Worm (Caenorhabditis elegans) whole organism, early embryonic: Measurements from ENCODE around the gene R07E4.1.

Experiments used
- B0310.2 ChIP-seq: sonication (generic microtip); optimal IDR thresholded peaks from 2 replicates; lab custom pipeline; 2016; ENCODE audit warnings: mild to moderate bottlenecking, missing genetic modification characterization, missing compliant biosample characterization
- F13C5.2 ChIP-seq: sonication (generic microtip); optimal IDR thresholded peaks from 2 replicates; lab custom pipeline; 2017; ENCODE audit warnings: mild to moderate bottlenecking, missing genetic modification characterization, inconsistent platforms, missing compliant biosample characterization
- aly-1 ChIP-seq: sonication (generic microtip); optimal IDR thresholded peaks from 2 replicates; lab custom pipeline; 2016; ENCODE audit warnings: missing genetic modification characterization, missing compliant biosample characterization
- ama-1 ChIP-seq: fragments of 150-350 bp; optimal IDR thresholded peaks from 2 replicates; lab custom pipeline; 2014
- ceh-13 ChIP-seq: fragments of 200-800 bp; sonication (Bioruptor generic); optimal IDR thresholded peaks from 2 replicates; lab custom pipeline; 2018; ENCODE audit warnings: mild to moderate bottlenecking, missing genetic modification characterization, missing compliant biosample characterization
- ceh-36 ChIP-seq: sonication (generic microtip); optimal IDR thresholded peaks from 2 replicates; lab custom pipeline; 2016; ENCODE audit warnings: missing genetic modification characterization, inconsistent platforms, missing compliant biosample characterization
- ets-7 ChIP-seq: sonication (generic microtip); optimal IDR thresholded peaks from 2 replicates; lab custom pipeline; 2016; ENCODE audit warnings: missing genotype, missing genetic modification characterization, missing compliant biosample characterization
- flt-1 ChIP-seq: fragments of 200-800 bp; sonication (Bioruptor generic); IDR thresholded peaks from 2 replicates; pipeline ENCODE4 v1.3.6; 2022; ENCODE audit warnings: missing genetic modification characterization, missing compliant biosample characterization
- hmbx-1 ChIP-seq: sonication (generic microtip); optimal IDR thresholded peaks from 2 replicates; lab custom pipeline; 2016; ENCODE audit warnings: mild to moderate bottlenecking, missing genetic modification characterization, missing compliant biosample characterization
- hmg-4 ChIP-seq: fragments of 200-800 bp; sonication (Bioruptor generic); optimal IDR thresholded peaks from 2 replicates; lab custom pipeline; 2018; ENCODE audit warnings: mild to moderate bottlenecking, missing genetic modification characterization, missing compliant biosample characterization
- hnd-1 ChIP-seq: sonication (generic microtip); optimal IDR thresholded peaks from 2 replicates; lab custom pipeline; 2016; ENCODE audit warnings: missing genetic modification characterization, missing compliant biosample characterization
- pes-1 ChIP-seq: fragments of 200-800 bp; sonication (Bioruptor generic); IDR thresholded peaks from 2 replicates; pipeline ENCODE4 v1.3.6; 2022; ENCODE audit warnings: missing genetic modification reagents, missing genetic modification characterization, missing compliant biosample characterization
- scrt-1 ChIP-seq: fragments of 200-800 bp; sonication (Bioruptor generic); IDR thresholded peaks from 2 replicates; pipeline ENCODE4 v1.3.6; 2022; ENCODE audit warnings: missing genetic modification characterization, missing compliant biosample characterization
- sea-1 ChIP-seq: fragments of 200-800 bp; sonication (Bioruptor generic); conservative IDR thresholded peaks from 2 replicates; pipeline ENCODE4 v1.3.6; 2022; ENCODE audit warnings: missing genetic modification characterization, missing compliant biosample characterization
- tbx-11 ChIP-seq: fragments of 200-800 bp; sonication (Bioruptor generic); IDR thresholded peaks from 2 replicates; pipeline ENCODE4 v1.3.6; 2022; ENCODE audit warnings: missing genetic modification characterization, missing compliant biosample characterization
- tbx-37 ChIP-seq: fragments of 200-800 bp; sonication (Bioruptor generic); conservative IDR thresholded peaks from 2 replicates; pipeline ENCODE4 v1.3.6; 2022; ENCODE audit warnings: missing genetic modification reagents, missing genetic modification characterization, missing compliant biosample characterization
- tra-4 ChIP-seq: sonication (generic microtip); optimal IDR thresholded peaks from 2 replicates; lab custom pipeline; 2017; ENCODE audit warnings: missing genetic modification characterization, missing compliant biosample characterization

R07E4.1 gene

ce11 chrX:5941325-5941724 is 17.6 kb upstream of the R07E4.1 start:
- no peak for TF ChIP-seq scrt-1 (GFP tag; lab: Robert Waterston, UW)
- TF ChIP-seq ama-1 = no peak
- no peak for TF ChIP-seq ceh-36
- no peak for TF ChIP-seq tra-4
- TF ChIP-seq ceh-13 (GFP tag; lab: Kevin White, UChicago) = no peak
- no peak for TF ChIP-seq ets-7
- TF ChIP-seq hmg-4 (GFP tag; lab: Kevin White, UChicago) = no peak
- no peak for TF ChIP-seq B0310.2 (tag; lab: Kevin White, UChicago)
- no peak for TF ChIP-seq pes-1 (GFP tag; lab: Robert Waterston, UW)
- no peak for TF ChIP-seq aly-1 (tag; lab: Kevin White, UChicago)
- TF ChIP-seq tbx-11 (GFP tag; lab: Robert Waterston, UW) = no peak
- no peak for TF ChIP-seq F13C5.2
- TF ChIP-seq sea-1 (GFP tag; lab: Robert Waterston, UW) = no peak

DNA sequence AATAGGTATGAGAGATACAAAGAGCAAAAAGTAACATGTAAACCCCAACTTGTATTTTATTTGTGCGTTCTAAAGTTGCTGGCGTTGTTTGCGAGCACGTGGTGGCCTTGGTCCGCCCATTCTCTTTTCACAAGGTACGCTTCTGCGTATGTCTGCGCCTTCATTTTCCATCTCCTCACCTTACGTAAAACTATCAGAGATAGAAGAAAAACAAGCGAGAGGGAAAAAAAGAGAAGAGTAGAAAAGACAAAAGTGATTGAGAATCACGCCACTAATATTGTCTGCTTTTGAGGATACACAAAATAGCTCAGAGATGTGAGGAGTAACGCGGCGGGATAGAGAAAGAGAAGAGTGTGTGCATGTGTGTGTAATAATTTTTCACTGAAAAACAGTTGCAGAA is 16.7 kb upstream of the R07E4.1 start:
- no peak for TF ChIP-seq scrt-1 (GFP tag; lab: Robert Waterston, UW)
- no peak for TF ChIP-seq ama-1
- no peak for TF ChIP-seq flt-1 (GFP tag; lab: Robert Waterston, UW)
- no peak for TF ChIP-seq pes-1 (GFP tag; lab: Robert Waterston, UW)

- TF ChIP-seq B0310.2 (tag; lab: Kevin White, UChicago) = no peak
- TF ChIP-seq hmbx-1 (tag; lab: Kevin White, UChicago) = no peak
- TF ChIP-seq aly-1 (tag; lab: Kevin White, UChicago) = no peak
- no peak for TF ChIP-seq tra-4
- no peak for TF ChIP-seq scrt-1 (GFP tag; lab: Robert Waterston, UW)
- no peak for TF ChIP-seq ceh-36
- TF ChIP-seq sea-1 (GFP tag; lab: Robert Waterston, UW) = no peak
- TF ChIP-seq tbx-11 (GFP tag; lab: Robert Waterston, UW) = no peak
- no peak for TF ChIP-seq tbx-37 (GFP tag; lab: Robert Waterston, UW)
- no peak for TF ChIP-seq F13C5.2
- TF ChIP-seq ama-1 = no peak
- no peak for TF ChIP-seq ceh-13 (GFP tag; lab: Kevin White, UChicago)
- no peak for TF ChIP-seq hnd-1 (tag; lab: Kevin White, UChicago)
- no peak for TF ChIP-seq pes-1 (GFP tag; lab: Robert Waterston, UW)
- TF ChIP-seq hmg-4 (GFP tag; lab: Kevin White, UChicago) = no peak
- TF ChIP-seq flt-1 (GFP tag; lab: Robert Waterston, UW) = no peak
- TF ChIP-seq ets-7 = no peak
Observed at ce11 chrX:5943908-5944307, 15.0 kb upstream of the R07E4.1 start.

DNA sequence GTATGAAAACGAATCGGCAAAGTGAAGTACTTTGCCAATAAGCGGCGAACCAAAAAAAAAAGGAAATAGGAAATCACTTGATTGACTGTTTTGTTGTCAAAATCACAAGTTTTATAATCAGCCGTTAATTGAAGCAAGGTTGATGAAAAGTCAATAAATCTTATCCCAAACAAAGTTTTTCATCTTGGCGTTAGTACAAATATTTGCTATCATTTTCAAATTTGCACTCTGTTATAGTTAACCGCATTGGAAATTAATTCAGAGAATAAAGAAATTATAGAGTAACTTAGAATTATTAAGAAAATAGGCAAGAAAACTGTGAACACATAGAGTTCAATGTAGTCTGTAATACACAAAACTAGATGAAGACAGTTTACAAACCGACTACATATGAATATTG is 14.4 kb upstream of the R07E4.1 start, which contains the start of gene acs-17:
Gene acs-17 (minus strand): TSS at position 23 of the 400 bp plus-strand sequence.
- TF ChIP-seq sea-1 (GFP tag; lab: Robert Waterston, UW) (no peak), ceh-36 (no peak), pes-1 (GFP tag; lab: Robert Waterston, UW) (no peak), ama-1 (no peak), tbx-11 (GFP tag; lab: Robert Waterston, UW) (no peak), aly-1 (tag; lab: Kevin White, UChicago) (no peak), flt-1 (GFP tag; lab: Robert Waterston, UW) (no peak), scrt-1 (GFP tag; lab: Robert Waterston, UW) (no peak), hnd-1 (tag; lab: Kevin White, UChicago) (no peak), B0310.2 (tag; lab: Kevin White, UChicago) (no peak), tbx-37 (GFP tag; lab: Robert Waterston, UW) (no peak), tra-4 (no peak), F13C5.2 (no peak), ceh-13 (GFP tag; lab: Kevin White, UChicago) (no peak), hmg-4 (GFP tag; lab: Kevin White, UChicago) (no peak), hmbx-1 (tag; lab: Kevin White, UChicago) (no peak), ets-7 (no peak)

DNA sequence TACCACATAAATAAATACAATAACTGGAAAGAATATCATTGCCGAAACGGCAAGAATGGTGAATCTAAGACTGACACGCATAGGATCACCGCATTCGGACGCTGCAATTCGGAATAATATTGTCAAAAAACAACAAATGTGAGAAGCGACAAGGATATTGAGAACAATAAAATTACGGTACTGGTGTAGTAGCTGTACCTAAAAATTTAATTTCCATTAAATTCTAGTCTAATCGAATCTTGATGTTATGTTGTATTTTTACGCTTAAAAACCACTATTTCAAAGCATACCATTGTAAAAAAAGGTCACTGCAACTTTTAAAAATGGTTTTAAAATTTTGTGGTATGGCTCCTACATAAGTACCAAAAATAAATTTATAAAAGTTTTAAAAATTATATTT is 10.1 kb upstream of the R07E4.1 start, which contains the start of gene mig-23:
Gene mig-23 (minus strand): TSS at position 101 of the 400 bp plus-strand sequence.
- TF ChIP-seq flt-1 (GFP tag; lab: Robert Waterston, UW) (no peak), B0310.2 (tag; lab: Kevin White, UChicago) (no peak), pes-1 (GFP tag; lab: Robert Waterston, UW) (no peak), scrt-1 (GFP tag; lab: Robert Waterston, UW) (no peak), tbx-37 (GFP tag; lab: Robert Waterston, UW) (no peak), hnd-1 (tag; lab: Kevin White, UChicago) (no peak), sea-1 (GFP tag; lab: Robert Waterston, UW) (no peak), ama-1 (no peak), ceh-36 (no peak), F13C5.2 (no peak), hmbx-1 (tag; lab: Kevin White, UChicago) (no peak), aly-1 (tag; lab: Kevin White, UChicago) (no peak), ceh-13 (GFP tag; lab: Kevin White, UChicago) (no peak)

- TF ChIP-seq ets-7 = no peak
- TF ChIP-seq pes-1 (GFP tag; lab: Robert Waterston, UW) = 0 out of 2 replicates have a peak, but pooled peaks have one; percentile 42
- peak; percentile 69 for TF ChIP-seq F13C5.2
Observed at ce11 chrX:5953174-5953573, 5.7 kb upstream of the R07E4.1 start, which contains the start of the genes R07E4.5 and R07E4.3. R07E4.5 (minus strand) TSS chrX:5953174. R07E4.3 (plus strand) TSS chrX:5953458.

DNA sequence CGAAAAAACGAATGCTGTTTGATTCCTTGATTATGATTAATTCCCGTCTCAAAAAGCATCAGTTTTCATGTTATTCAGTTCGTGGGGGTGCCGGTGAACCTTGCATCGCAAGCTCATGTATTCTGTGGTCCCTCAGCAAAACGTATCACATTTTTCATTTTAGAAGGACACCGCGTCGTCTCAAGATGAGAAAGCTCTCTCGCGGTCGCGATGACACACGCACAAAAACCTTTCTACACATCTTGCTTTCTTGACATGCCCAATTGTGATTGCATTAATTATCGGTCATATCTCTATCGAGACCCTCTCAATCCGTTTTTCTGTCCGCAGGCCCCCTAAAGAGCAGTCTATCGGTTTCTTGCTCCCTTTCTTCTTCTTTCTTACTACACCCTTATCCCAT is 2.8 kb upstream of the R07E4.1 start:
- TF ChIP-seq hmbx-1 (tag; lab: Kevin White, UChicago) (no peak), ceh-13 (GFP tag; lab: Kevin White, UChicago) (no peak), flt-1 (GFP tag; lab: Robert Waterston, UW) (no peak), F13C5.2 (no peak), ceh-36 (no peak), ama-1 (no peak)

ce11 chrX:5960872-5961271 is 2.0 kb downstream of the R07E4.1 start:
- TF ChIP-seq ceh-13 (GFP tag; lab: Kevin White, UChicago) (no peak), ama-1 (no peak), tbx-11 (GFP tag; lab: Robert Waterston, UW) (no peak), scrt-1 (GFP tag; lab: Robert Waterston, UW) (no peak), tra-4 (no peak), hmbx-1 (tag; lab: Kevin White, UChicago) (no peak), hnd-1 (tag; lab: Kevin White, UChicago) (no peak), sea-1 (GFP tag; lab: Robert Waterston, UW) (no peak), F13C5.2 (no peak), flt-1 (GFP tag; lab: Robert Waterston, UW) (no peak), ets-7 (no peak), hmg-4 (GFP tag; lab: Kevin White, UChicago) (no peak), tbx-37 (GFP tag; lab: Robert Waterston, UW) (no peak), B0310.2 (tag; lab: Kevin White, UChicago) (no peak), ceh-36 (no peak)
